Fruit fly (Drosophila melanogaster): ENCODE measurements around the gene Prosbeta7.
A peak's percentile ranks its signal among the peaks of the same experiment; 100 is the strongest.

The Prosbeta7 gene

dm6 chr3R:5319059-5319785 lies 38.9 kb downstream of the Prosbeta7 start (continued):
- TF ChIP-seq CG3995 (GFP tag; optimal IDR thresholded peaks at IDR 0.05): no peak
- TF ChIP-seq CG14014 (GFP tag; IDR thresholded peaks at IDR 0.05): no peak
- 0 out of 2 replicates have a peak, but pooled peaks have one; percentile 26 for TF ChIP-seq CG11247 (GFP tag; IDR thresholded peaks at IDR 0.05)
- peak; percentile 67 for TF ChIP-seq dmrt11E (tag; optimal IDR thresholded peaks at IDR 0.05)
- TF ChIP-seq CG17328 (GFP tag; IDR thresholded peaks at IDR 0.05): no peak
- no peak for TF ChIP-seq pb (GFP tag; optimal IDR thresholded peaks at IDR 0.05)
- TF ChIP-seq Dip3 (GFP tag; optimal IDR thresholded peaks at IDR 0.05): no peak
- TF ChIP-seq CG33557 (GFP tag; optimal IDR thresholded peaks at IDR 0.05): peak; percentile 78
- peak; percentile 52; the same call in 1 of the 2 replicates for TF ChIP-seq CG4360 (GFP tag; IDR thresholded peaks at IDR 0.05)
- TF ChIP-seq chm (GFP tag; IDR thresholded peaks at IDR 0.05): peak; percentile 63; the same call in 1 of the 2 replicates
- TF ChIP-seq jigr1 (GFP tag; IDR thresholded peaks at IDR 0.05): no peak
- peak; percentile 44 for TF ChIP-seq CG8359 (GFP tag; optimal IDR thresholded peaks at IDR 0.05; ENCODE audit: borderline replicate concordance)
- no peak for TF ChIP-seq bigmax (GFP tag; optimal IDR thresholded peaks at IDR 0.05)
- no peak for TF ChIP-seq Ets65A (GFP tag)
- peak; percentile 30 for TF ChIP-seq nau (GFP tag; optimal IDR thresholded peaks at IDR 0.05)
- no peak for TF ChIP-seq Opbp (GFP tag; IDR thresholded peaks at IDR 0.05; ENCODE audit: partially characterized antibody)
- no peak for TF ChIP-seq CG9215 (GFP tag; IDR thresholded peaks at IDR 0.05)
- no peak for TF ChIP-seq schlank (tag; optimal IDR thresholded peaks at IDR 0.05)
- TF ChIP-seq CG31388 (GFP tag; optimal IDR thresholded peaks at IDR 0.05): no peak
- no peak for TF ChIP-seq ro (GFP tag; IDR thresholded peaks at IDR 0.05)
- no peak for TF ChIP-seq chinmo (GFP tag; IDR thresholded peaks at IDR 0.05; ENCODE audit: partially characterized antibody)
- TF ChIP-seq CG2202 (tag; optimal IDR thresholded peaks at IDR 0.05): peak; percentile 81
- no peak for TF ChIP-seq CG32767 (GFP tag; IDR thresholded peaks at IDR 0.05)
- TF ChIP-seq CG6272 (GFP tag; IDR thresholded peaks at IDR 0.05): no peak
- peak; percentile 50 for TF ChIP-seq CG4707 (GFP tag; optimal IDR thresholded peaks at IDR 0.05)
- TF ChIP-seq dm (GFP tag; optimal IDR thresholded peaks at IDR 0.05): no peak
- TF ChIP-seq gro (GFP tag; optimal IDR thresholded peaks at IDR 0.05): no peak
- no peak for TF ChIP-seq peb (GFP tag; IDR thresholded peaks at IDR 0.05)
- TF ChIP-seq unpg (GFP tag; optimal IDR thresholded peaks at IDR 0.05): peak; percentile 50
- TF ChIP-seq wor (GFP tag; IDR thresholded peaks at IDR 0.05): no peak
- peak; percentile 13 for TF ChIP-seq CG10543 (GFP tag; optimal IDR thresholded peaks at IDR 0.05)
- no peak for TF ChIP-seq tup (GFP tag; optimal IDR thresholded peaks at IDR 0.05)
- no peak for TF ChIP-seq CG6683 (GFP tag; optimal IDR thresholded peaks at IDR 0.05)
- TF ChIP-seq TFAM (GFP tag; optimal IDR thresholded peaks at IDR 0.05): no peak
- TF ChIP-seq CG10565 (GFP tag; optimal IDR thresholded peaks at IDR 0.05): no peak
- TF ChIP-seq cato (GFP tag; optimal IDR thresholded peaks at IDR 0.05; ENCODE audit: borderline replicate concordance): no peak
- no peak for TF ChIP-seq Drgx (GFP tag; IDR thresholded peaks at IDR 0.05)
- TF ChIP-seq CG2678 (tag; optimal IDR thresholded peaks at IDR 0.05): peak; percentile 64
- TF ChIP-seq Taf1 (GFP tag; IDR thresholded peaks at IDR 0.05): no peak
- TF ChIP-seq CG7556 (GFP tag; optimal IDR thresholded peaks at IDR 0.05): peak; percentile 61
- TF ChIP-seq CG3407 (GFP tag; optimal IDR thresholded peaks at IDR 0.05): peak; percentile 61
- TF ChIP-seq usp (GFP tag; optimal IDR thresholded peaks at IDR 0.05): no peak
- TF ChIP-seq Bgb (GFP tag; IDR thresholded peaks at IDR 0.05; ENCODE audit: partially characterized antibody): no peak
- peak; percentile 0 for TF ChIP-seq Hsf (GFP tag; optimal IDR thresholded peaks at IDR 0.05)
- no peak for TF ChIP-seq ind (GFP tag; optimal IDR thresholded peaks at IDR 0.05)
- no peak for TF ChIP-seq CG2889 (GFP tag; IDR thresholded peaks at IDR 0.05)
- peak; percentile 24 for TF ChIP-seq HHEX (GFP tag; optimal IDR thresholded peaks at IDR 0.05)
- TF ChIP-seq BtbVII (GFP tag; optimal IDR thresholded peaks at IDR 0.05): peak; percentile 16
- TF ChIP-seq E2f2 (GFP tag; IDR thresholded peaks at IDR 0.05): no peak
- no peak for TF ChIP-seq toy (GFP tag; IDR thresholded peaks at IDR 0.05)
